Worm (Caenorhabditis elegans): ENCODE data around the gene K04A8.20.

DNA sequence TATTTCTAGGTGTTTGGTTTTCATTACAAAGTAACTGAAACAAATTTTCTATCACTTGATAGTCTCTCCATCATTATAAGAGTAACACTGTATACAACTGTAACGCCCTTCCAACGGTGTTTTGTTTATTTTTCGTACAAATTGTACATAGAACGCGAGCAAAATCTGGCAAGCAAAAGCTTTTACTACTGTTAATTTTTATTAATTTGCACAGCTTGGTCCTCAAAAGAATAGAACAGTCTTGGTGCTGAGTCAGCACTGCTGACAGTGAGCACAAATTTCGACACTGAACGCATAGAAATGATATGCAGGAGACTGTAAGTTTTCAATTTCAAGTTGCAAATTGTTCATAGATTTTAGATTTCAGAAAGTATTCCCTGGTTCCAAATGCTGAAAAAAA lies 41.0 kb downstream of the K04A8.20 start, which contains the start of gene ZK1055.2:
- TF ChIP-seq blmp-1 (tag; optimal IDR thresholded peaks at IDR 0.05; ENCODE audit: insufficient read depth) (no peak), unc-62 (GFP tag; optimal IDR thresholded peaks at IDR 0.05) (no peak)
